Fruit fly (Drosophila melanogaster) whole organism, prepupa: Measurements from ENCODE around the gene brm.

Experiments used
- CG11762 ChIP-seq: fragments of 200-800 bp; sonication (Bioruptor generic); optimal IDR thresholded peaks from 3 replicates; lab custom pipeline; 2016; ENCODE audit warnings: missing biosample characterization, missing genetic modification characterization; ENCODE audit not compliant: insufficient read depth
- CG3919 ChIP-seq: fragments of 200-800 bp; sonication (Bioruptor generic); optimal IDR thresholded peaks from 3 replicates; lab custom pipeline; 2016; ENCODE audit warnings: missing biosample characterization, missing genetic modification characterization
- CG6163 ChIP-seq: fragments of 200-800 bp; sonication (Bioruptor generic); IDR thresholded peaks from 3 replicates; pipeline ENCODE4 v1.3.6; 2022; ENCODE audit warnings: missing biosample characterization, missing genetic modification characterization
- CG8632 ChIP-seq: fragments of 200-800 bp; sonication (Bioruptor generic); optimal IDR thresholded peaks from 3 replicates; lab custom pipeline; 2016; ENCODE audit warnings: missing biosample characterization, missing genetic modification characterization
- Hr38 ChIP-seq: sonication (Bioruptor generic); optimal IDR thresholded peaks from 2 replicates; lab custom pipeline; 2016; ENCODE audit warnings: missing biosample characterization, missing genetic modification characterization
- Sox14 ChIP-seq: fragments of 200-800 bp; sonication (Bioruptor generic); optimal IDR thresholded peaks from 3 replicates; lab custom pipeline; 2016; ENCODE audit warnings: missing biosample characterization, missing genetic modification characterization
- acj6 ChIP-seq: fragments of 200-800 bp; sonication (Bioruptor generic); optimal IDR thresholded peaks from 3 replicates; lab custom pipeline; 2016; ENCODE audit warnings: missing biosample characterization, missing genetic modification characterization

DNA sequence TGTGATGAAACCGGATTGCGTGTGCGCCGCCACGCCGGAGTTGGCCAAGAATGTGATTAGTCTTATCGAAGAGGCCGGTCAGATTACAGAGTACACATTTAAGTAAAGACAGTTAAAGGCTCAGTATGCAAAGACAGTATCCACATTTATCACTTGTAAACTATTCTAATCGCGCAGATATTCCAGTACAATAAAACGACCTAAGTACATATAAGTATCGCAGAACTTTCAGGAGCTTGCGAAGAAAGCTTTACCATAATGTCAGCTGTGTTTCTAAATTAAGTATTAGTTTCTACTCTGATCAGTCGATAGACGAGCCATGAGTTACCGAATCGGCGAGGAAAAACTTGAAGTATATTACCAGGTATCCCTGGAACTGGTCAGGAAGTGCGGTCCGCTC, 4.4 kb downstream of the brm start, which contains the start of gene CG17028:
- no peak for TF ChIP-seq acj6 (GFP tag; lab: Kevin White, UChicago)
- TF ChIP-seq CG8632, result no peak
- no peak for TF ChIP-seq Sox14 (GFP tag; lab: Kevin White, UChicago)
- TF ChIP-seq CG11762 (GFP tag; lab: Kevin White, UChicago), result no peak
- no peak for TF ChIP-seq CG3919 (GFP tag; lab: Kevin White, UChicago)
- TF ChIP-seq CG6163 (GFP tag; lab: Robert Waterston, UW), result no peak
- no peak for TF ChIP-seq Hr38 (GFP tag; lab: Kevin White, UChicago)
